Worm (Caenorhabditis elegans) whole organism, L3 larva: ENCODE data around the gene ZK380.2.

Experiments
- R02D3.7 ChIP-seq: fragments of 150-350 bp; optimal IDR thresholded peaks from 2 replicates; lab custom pipeline; 2014; ENCODE audit warnings: missing biosample characterization, missing genetic modification characterization
- ZK546.5 ChIP-seq: sonication (generic microtip); optimal IDR thresholded peaks from 2 replicates; lab custom pipeline; 2017; ENCODE audit warnings: missing biosample characterization, missing genetic modification characterization
- ama-1 ChIP-seq: fragments of 150-350 bp; optimal IDR thresholded peaks from 2 replicates; lab custom pipeline; 2018
- ceh-28 ChIP-seq: fragments of 150-350 bp; optimal IDR thresholded peaks from 2 replicates; lab custom pipeline; 2014; ENCODE audit warnings: missing biosample characterization, missing genetic modification reagents, missing genetic modification characterization
- egl-27 ChIP-seq: sonication (generic microtip); optimal IDR thresholded peaks from 4 replicates; lab custom pipeline; 2017; ENCODE audit warnings: missing biosample characterization, missing genetic modification reagents, missing genetic modification characterization
- elt-1 ChIP-seq: fragments of 150-350 bp; optimal IDR thresholded peaks from 2 replicates; lab custom pipeline; 2014; ENCODE audit warnings: missing biosample characterization, missing genetic modification characterization
- elt-2 ChIP-seq: sonication (generic microtip); optimal IDR thresholded peaks from 2 replicates; lab custom pipeline; 2016; ENCODE audit warnings: missing genetic modification reagents, mild to moderate bottlenecking, missing genetic modification characterization, missing compliant biosample characterization
- elt-3 ChIP-seq, 3 experiments: fragments of 150-350 bp in 1 of 3; sonication (generic microtip) in 2 of 3; optimal IDR thresholded peaks; 2 replicates in 2 of 3; 4 replicates in 1 of 3; lab custom pipeline; 2014 to 2017; ENCODE audit warnings: missing biosample characterization in 3 of 3, missing genetic modification characterization in 3 of 3
- eor-1 ChIP-seq, 2 experiments: fragments of 150-350 bp; optimal IDR thresholded peaks; 2 replicates each; lab custom pipeline; 2014 to 2018; ENCODE audit warnings: missing biosample characterization in 2 of 2, missing genetic modification characterization in 2 of 2
- fkh-2 ChIP-seq: fragments of 150-350 bp; optimal IDR thresholded peaks from 2 replicates; lab custom pipeline; 2014; ENCODE audit warnings: missing biosample characterization, missing genetic modification reagents, missing genetic modification characterization
- fos-1 ChIP-seq: fragments of 150-350 bp; optimal IDR thresholded peaks from 2 replicates; lab custom pipeline; 2014; ENCODE audit warnings: missing biosample characterization, missing genetic modification characterization
- hmg-11 ChIP-seq: sonication (generic microtip); optimal IDR thresholded peaks from 2 replicates; lab custom pipeline; 2016; ENCODE audit warnings: missing genetic modification characterization, missing compliant biosample characterization
- jun-1 ChIP-seq: fragments of 150-350 bp; optimal IDR thresholded peaks from 2 replicates; lab custom pipeline; 2014; ENCODE audit warnings: missing biosample characterization, missing genetic modification reagents, missing genetic modification characterization
- lin-15B ChIP-seq: fragments of 150-350 bp; optimal IDR thresholded peaks from 2 replicates; lab custom pipeline; 2014; ENCODE audit warnings: missing biosample characterization, missing genetic modification characterization
- lin-39 ChIP-seq: fragments of 150-350 bp; optimal IDR thresholded peaks from 2 replicates; lab custom pipeline; 2018; ENCODE audit warnings: missing biosample characterization, missing genetic modification reagents, missing genetic modification characterization
- mdl-1 ChIP-seq: fragments of 150-350 bp; optimal IDR thresholded peaks from 2 replicates; lab custom pipeline; 2014; ENCODE audit warnings: missing biosample characterization, missing genetic modification characterization
- mml-1 ChIP-seq: fragments of 150-350 bp; sonication (generic microtip); optimal IDR thresholded peaks from 3 replicates; lab custom pipeline; 2014; ENCODE audit warnings: missing biosample characterization, missing genetic modification characterization
- nfya-1 ChIP-seq: sonication (generic microtip); optimal IDR thresholded peaks from 2 replicates; lab custom pipeline; 2017; ENCODE audit warnings: missing genetic modification characterization, mild to moderate bottlenecking, missing compliant biosample characterization, antibody characterized with exemption, moderate library complexity; ENCODE audit not compliant: insufficient read depth
- nhr-11 ChIP-seq: fragments of 150-350 bp; optimal IDR thresholded peaks from 2 replicates; lab custom pipeline; 2014; ENCODE audit warnings: missing biosample characterization, missing genetic modification characterization
- nhr-23 ChIP-seq: fragments of 150-350 bp; optimal IDR thresholded peaks from 2 replicates; lab custom pipeline; 2014; ENCODE audit warnings: missing biosample characterization, missing genetic modification reagents, missing genetic modification characterization
- nhr-237 ChIP-seq: fragments of 150-350 bp; optimal IDR thresholded peaks from 2 replicates; lab custom pipeline; 2014; ENCODE audit warnings: missing biosample characterization, missing genetic modification characterization
- nhr-28 ChIP-seq: fragments of 150-350 bp; optimal IDR thresholded peaks from 2 replicates; lab custom pipeline; 2014; ENCODE audit warnings: missing biosample characterization, missing genetic modification characterization
- nhr-43 ChIP-seq: sonication (generic microtip); optimal IDR thresholded peaks from 2 replicates; lab custom pipeline; 2016; ENCODE audit warnings: mild to moderate bottlenecking, missing genetic modification characterization, missing compliant biosample characterization; ENCODE audit not compliant: poor library complexity, severe bottlenecking
- nhr-67 ChIP-seq: fragments of 150-350 bp; optimal IDR thresholded peaks from 2 replicates; lab custom pipeline; 2014; ENCODE audit warnings: missing biosample characterization, missing genetic modification characterization
- nhr-76 ChIP-seq: fragments of 150-350 bp; sonication (generic microtip); optimal IDR thresholded peaks from 5 replicates; lab custom pipeline; 2014; ENCODE audit warnings: missing biosample characterization, missing genetic modification characterization
- nhr-77 ChIP-seq: fragments of 150-350 bp; optimal IDR thresholded peaks from 2 replicates; lab custom pipeline; 2014; ENCODE audit warnings: missing biosample characterization, missing genetic modification characterization
- pha-4 ChIP-seq: fragments of 150-350 bp; optimal IDR thresholded peaks from 2 replicates; lab custom pipeline; 2014; ENCODE audit warnings: missing biosample characterization, missing genetic modification reagents, missing genetic modification characterization
- pqm-1 ChIP-seq: fragments of 150-350 bp; optimal IDR thresholded peaks from 2 replicates; lab custom pipeline; 2017; ENCODE audit warnings: missing biosample characterization, missing genetic modification characterization, inconsistent platforms
- sea-2 ChIP-seq: fragments of 150-350 bp; sonication (generic microtip); optimal IDR thresholded peaks from 4 replicates; lab custom pipeline; 2014; ENCODE audit warnings: missing biosample characterization, missing genetic modification reagents, missing genetic modification characterization
- snpc-4 ChIP-seq: fragments of 150-350 bp; optimal IDR thresholded peaks from 2 replicates; lab custom pipeline; 2014; ENCODE audit warnings: missing biosample characterization, missing genetic modification characterization
- unc-62 ChIP-seq: fragments of 150-350 bp; sonication (generic microtip); optimal IDR thresholded peaks from 4 replicates; lab custom pipeline; 2014; ENCODE audit warnings: missing biosample characterization, missing genetic modification reagents, missing genetic modification characterization
- ztf-11 ChIP-seq: fragments of 150-350 bp; optimal IDR thresholded peaks from 2 replicates; lab custom pipeline; 2014; ENCODE audit warnings: missing biosample characterization, missing genetic modification characterization
- ztf-4 ChIP-seq: fragments of 150-350 bp; optimal IDR thresholded peaks from 2 replicates; lab custom pipeline; 2014; ENCODE audit warnings: missing biosample characterization, missing genetic modification characterization

ZK380.2 gene

DNA sequence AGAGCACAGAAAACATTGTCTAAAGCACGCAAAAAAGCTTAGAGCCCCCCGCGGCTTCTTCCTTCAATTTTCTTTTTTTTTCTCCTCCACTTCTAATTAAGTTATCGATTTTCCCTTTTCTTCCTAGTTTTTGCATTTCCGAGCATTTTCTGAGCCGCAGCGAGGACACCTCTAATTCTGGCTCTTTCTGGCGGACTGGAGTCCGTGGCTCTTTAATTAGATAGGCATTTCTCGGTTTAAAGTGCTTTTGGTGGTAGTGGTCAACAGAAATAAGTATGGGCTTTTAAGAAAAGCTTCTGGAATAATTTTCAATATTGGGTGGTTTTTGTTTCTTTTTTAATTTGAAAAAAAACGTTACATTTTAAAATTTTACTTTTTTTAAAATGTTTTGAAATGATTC lies 29.7 kb upstream of the ZK380.2 start:
- TF ChIP-seq ceh-28 (tag; lab: Kevin White, UChicago): no peak
- no peak for TF ChIP-seq nhr-43 (tag; lab: Kevin White, UChicago)
- TF ChIP-seq mml-1 (tag; lab: Kevin White, UChicago): no peak
- TF ChIP-seq pqm-1 (tag; lab: Kevin White, UChicago): no peak
- no peak for TF ChIP-seq fos-1 (tag; lab: Kevin White, UChicago)
- no peak for TF ChIP-seq lin-15B
- TF ChIP-seq nhr-23 (tag; lab: Kevin White, UChicago): no peak
- no peak for TF ChIP-seq R02D3.7 (tag; lab: Kevin White, UChicago)
- no peak for TF ChIP-seq egl-27
- TF ChIP-seq pha-4 (tag; lab: Kevin White, UChicago): no peak
- no peak for TF ChIP-seq nhr-11 (tag; lab: Kevin White, UChicago)
- no peak for TF ChIP-seq hmg-11 (tag; lab: Kevin White, UChicago)
- no peak for TF ChIP-seq eor-1 (tag; optimal IDR thresholded peaks at IDR 0.05; lab: Kevin White, UChicago)
- no peak for TF ChIP-seq snpc-4
- TF ChIP-seq nhr-237 (tag; lab: Kevin White, UChicago): no peak

- TF ChIP-seq mdl-1 (no peak), ama-1 (no peak), mml-1 (tag; lab: Kevin White, UChicago) (no peak)
Measured at ce11 chrX:1602548-1602947, 28.7 kb upstream of the ZK380.2 start.

- TF ChIP-seq ceh-28 (tag; lab: Kevin White, UChicago) (no peak), ZK546.5 (tag; lab: Kevin White, UChicago) (no peak), nhr-77 (tag; lab: Kevin White, UChicago) (no peak), pha-4 (tag; lab: Kevin White, UChicago) (no peak), elt-1 (tag; lab: Kevin White, UChicago) (no peak), mdl-1 (no peak), sea-2 (no peak), fkh-2 (tag; lab: Kevin White, UChicago) (no peak), lin-39 (no peak), R02D3.7 (tag; lab: Kevin White, UChicago) (no peak), lin-15B (no peak), mml-1 (tag; lab: Kevin White, UChicago) (no peak), jun-1 (no peak), ztf-4 (tag; lab: Kevin White, UChicago) (no peak), ztf-11 (tag; lab: Kevin White, UChicago) (no peak), nhr-67 (tag; lab: Kevin White, UChicago) (no peak)
Measured at ce11 chrX:1603027-1603426, 28.2 kb upstream of the ZK380.2 start.

DNA sequence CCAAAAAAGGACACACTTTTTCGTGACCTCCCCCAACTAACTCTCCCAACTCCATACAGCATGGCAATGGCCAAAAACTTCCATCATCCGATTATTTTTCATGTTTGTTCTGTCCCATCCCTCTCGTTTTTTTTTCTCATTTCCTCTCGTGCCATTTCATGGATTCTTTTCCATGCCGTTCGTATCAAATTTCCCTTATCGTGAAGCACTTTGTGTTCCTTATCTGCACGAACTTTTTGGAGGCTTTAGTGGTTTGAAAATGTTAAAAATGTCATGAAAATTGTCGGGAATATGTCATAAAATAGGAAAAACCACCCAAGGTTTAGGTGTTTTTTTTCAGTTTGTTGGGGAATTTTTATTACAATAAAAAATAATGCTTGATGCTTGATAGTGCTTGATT lies 27.6 kb upstream of the ZK380.2 start:
- TF ChIP-seq elt-2 (tag; lab: Kevin White, UChicago) (peak; percentile 75), nhr-76 (tag; lab: Kevin White, UChicago) (no peak), nhr-237 (tag; lab: Kevin White, UChicago) (no peak)

- no peak for TF ChIP-seq fkh-2 (tag; lab: Kevin White, UChicago)
- TF ChIP-seq jun-1: no peak
- no peak for TF ChIP-seq nhr-67 (tag; lab: Kevin White, UChicago)
- no peak for TF ChIP-seq sea-2
- TF ChIP-seq pqm-1 (tag; lab: Kevin White, UChicago): no peak
- no peak for TF ChIP-seq elt-3 (tag; optimal IDR thresholded peaks at IDR 0.05; lab: Kevin White, UChicago)
Measured at ce11 chrX:1604606-1605005, 26.7 kb upstream of the ZK380.2 start, which contains the start of gene H11E01.3. Gene H11E01.3, plus strand, starts transcription at chrX:1604906.

DNA sequence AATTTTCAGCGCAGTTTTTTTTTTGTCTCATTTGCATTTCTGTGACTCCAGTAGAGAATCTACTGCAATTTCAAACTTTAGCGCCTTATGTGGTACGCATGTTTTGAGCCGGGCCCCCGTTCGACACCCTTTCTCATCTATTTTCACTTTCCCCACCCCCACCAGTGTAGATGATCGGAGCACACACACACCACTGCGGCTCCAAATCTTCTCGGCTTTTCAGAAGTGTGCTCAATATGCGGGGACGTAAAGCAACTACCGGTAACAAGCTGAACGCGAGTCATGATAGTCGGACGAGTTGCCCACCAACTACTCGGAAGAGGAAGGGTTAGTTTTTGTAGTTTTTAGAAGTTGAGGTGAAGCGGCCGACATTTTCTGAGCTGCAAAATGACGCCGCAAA lies 18.3 kb upstream of the ZK380.2 start:
- no peak for TF ChIP-seq elt-1 (tag; lab: Kevin White, UChicago)
- TF ChIP-seq nfya-1 (tag; lab: Kevin White, UChicago): no peak
- no peak for TF ChIP-seq snpc-4
- no peak for TF ChIP-seq ama-1
- no peak for TF ChIP-seq pha-4 (tag; lab: Kevin White, UChicago)
- TF ChIP-seq eor-1 (tag; optimal IDR thresholded peaks at IDR 0.05; lab: Kevin White, UChicago): no peak
- no peak for TF ChIP-seq nhr-28 (tag; lab: Kevin White, UChicago)
- TF ChIP-seq nhr-237 (tag; lab: Kevin White, UChicago): no peak
- TF ChIP-seq R02D3.7 (tag; lab: Kevin White, UChicago): no peak
- no peak for TF ChIP-seq unc-62 (GFP tag; lab: Kevin White, UChicago)
- no peak for TF ChIP-seq fos-1 (tag; lab: Kevin White, UChicago)
- no peak for TF ChIP-seq nhr-11 (tag; lab: Kevin White, UChicago)
